Fruit fly (Drosophila melanogaster) whole organism, adult: ENCODE results near the gene CG13449.

Experiments used
- CG11617 ChIP-seq: fragments of 200-800 bp; sonication (Bioruptor generic); optimal IDR thresholded peaks from 2 replicates; lab custom pipeline; 2017; ENCODE audit warnings: mild to moderate bottlenecking, missing biosample characterization, missing genetic modification reagents, missing genetic modification characterization
- CG12768 ChIP-seq: fragments of 200-800 bp; sonication (Bioruptor generic); optimal IDR thresholded peaks from 2 replicates; lab custom pipeline; 2017; ENCODE audit warnings: missing biosample characterization, missing genetic modification characterization, mild to moderate bottlenecking, moderate library complexity, missing genetic modification reagents
- CG14711 ChIP-seq: fragments of 200-800 bp; sonication (Bioruptor generic); optimal IDR thresholded peaks from 2 replicates; lab custom pipeline; 2018; ENCODE audit warnings: missing biosample characterization, mild to moderate bottlenecking, missing genetic modification characterization, moderate library complexity
- CG1620 ChIP-seq: fragments of 200-800 bp; sonication (Bioruptor generic); optimal IDR thresholded peaks from 2 replicates; lab custom pipeline; 2016; ENCODE audit warnings: missing biosample characterization, missing genetic modification characterization
- CG33017 ChIP-seq: fragments of 200-800 bp; sonication (Bioruptor generic); optimal IDR thresholded peaks from 2 replicates; lab custom pipeline; 2018; ENCODE audit warnings: missing biosample characterization, mild to moderate bottlenecking, missing genetic modification characterization, moderate library complexity
- CG5204 ChIP-seq: fragments of 200-800 bp; sonication (Bioruptor generic); optimal IDR thresholded peaks from 2 replicates; lab custom pipeline; 2016; ENCODE audit warnings: missing biosample characterization, missing genetic modification characterization
- CG7045 ChIP-seq: fragments of 200-800 bp; sonication (Bioruptor generic); optimal IDR thresholded peaks from 2 replicates; lab custom pipeline; 2017; ENCODE audit warnings: missing biosample characterization, mild to moderate bottlenecking, missing genetic modification characterization
- CG7101 ChIP-seq: fragments of 200-800 bp; sonication (Bioruptor generic); optimal IDR thresholded peaks from 2 replicates; lab custom pipeline; 2018; ENCODE audit warnings: missing biosample characterization, mild to moderate bottlenecking, missing genetic modification characterization, moderate library complexity
- Clk ChIP-seq: fragments of 200-800 bp; sonication (Bioruptor generic); optimal IDR thresholded peaks from 2 replicates; lab custom pipeline; 2017; ENCODE audit warnings: missing biosample characterization, missing genetic modification characterization
- Crg-1 ChIP-seq: fragments of 200-800 bp; sonication (Bioruptor generic); optimal IDR thresholded peaks from 2 replicates; lab custom pipeline; 2016; ENCODE audit warnings: missing biosample characterization, missing genetic modification characterization
- Hr96 ChIP-seq: fragments of 200-800 bp; sonication (Bioruptor generic); optimal IDR thresholded peaks from 2 replicates; lab custom pipeline; 2016; ENCODE audit warnings: missing biosample characterization, missing genetic modification characterization
- Mnt ChIP-seq: fragments of 200-800 bp; sonication (Bioruptor generic); optimal IDR thresholded peaks from 2 replicates; lab custom pipeline; 2016; ENCODE audit warnings: missing biosample characterization, mild to moderate bottlenecking, missing genetic modification characterization
- bab1 ChIP-seq: fragments of 200-800 bp; sonication (Bioruptor generic); optimal IDR thresholded peaks from 3 replicates; lab custom pipeline; 2019; ENCODE audit warnings: missing biosample characterization, mild to moderate bottlenecking, missing genetic modification characterization, moderate library complexity
- cic ChIP-seq: fragments of 200-800 bp; sonication (Bioruptor generic); optimal IDR thresholded peaks from 2 replicates; lab custom pipeline; 2017; ENCODE audit warnings: missing biosample characterization, mild to moderate bottlenecking, missing genetic modification characterization, moderate library complexity
- cnc ChIP-seq, 2 experiments: fragments of >200 bp; optimal IDR thresholded peaks; 2 replicates each; lab custom pipeline; 2017
- kay ChIP-seq: fragments of 200-800 bp; sonication (Bioruptor generic); peaks from one replicate; lab custom pipeline; 2016; ENCODE audit warnings: missing biosample characterization, missing genetic modification characterization, borderline replicate concordance
- ovo ChIP-seq: fragments of 200-800 bp; sonication (Bioruptor generic); optimal IDR thresholded peaks from 2 replicates; lab custom pipeline; 2016; ENCODE audit warnings: missing biosample characterization, missing genetic modification characterization
- pad ChIP-seq: fragments of 200-800 bp; sonication (Bioruptor generic); optimal IDR thresholded peaks from 3 replicates; lab custom pipeline; 2017; ENCODE audit warnings: missing biosample characterization, missing genetic modification characterization, mild to moderate bottlenecking, moderate library complexity, missing genetic modification reagents
- tj ChIP-seq: fragments of 200-800 bp; sonication (Bioruptor generic); optimal IDR thresholded peaks from 3 replicates; lab custom pipeline; 2017; ENCODE audit warnings: missing biosample characterization, mild to moderate bottlenecking, missing genetic modification characterization, moderate library complexity
- toe ChIP-seq: fragments of 200-800 bp; sonication (Bioruptor generic); optimal IDR thresholded peaks from 2 replicates; lab custom pipeline; 2016; ENCODE audit warnings: missing biosample characterization, missing genetic modification characterization

CG13449 gene

DNA sequence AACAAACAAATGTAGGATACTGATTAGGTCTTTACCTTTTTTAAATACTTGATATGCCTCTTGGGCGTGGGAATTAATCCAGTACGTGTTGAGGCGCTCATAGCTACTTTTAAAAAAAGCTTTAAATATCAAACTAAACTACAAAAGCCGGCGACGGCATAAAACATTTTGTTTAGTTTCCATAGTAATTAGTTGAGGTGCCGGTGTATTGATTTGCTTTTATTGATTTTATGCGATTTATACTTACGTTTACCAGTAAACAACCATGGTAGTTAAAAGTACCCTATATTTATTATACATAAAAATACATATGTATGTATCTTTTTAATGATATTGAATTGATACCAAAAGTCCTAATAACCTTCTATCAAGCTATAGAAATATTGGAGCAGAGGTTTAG, at the start of gene CG13449:
TSS of gene CG13449 (minus strand) at position 101 of the 400 bp plus-strand sequence.
- TF ChIP-seq CG11617 (GFP tag; lab: Kevin White, UChicago), result no peak
- TF ChIP-seq CG7045 (GFP tag; lab: Kevin White, UChicago), result no peak
- no peak for TF ChIP-seq CG7101
- no peak for TF ChIP-seq CG12768 (GFP tag; lab: Kevin White, UChicago)
- no peak for TF ChIP-seq bab1 (GFP tag; lab: Kevin White, UChicago)
- TF ChIP-seq Crg-1 (GFP tag; lab: Kevin White, UChicago), result no peak
- no peak for TF ChIP-seq CG33017 (tag; lab: Kevin White, UChicago)
- no peak for TF ChIP-seq CG1620
- no peak for TF ChIP-seq Clk (GFP tag; lab: Kevin White, UChicago)
- no peak for TF ChIP-seq tj (GFP tag; lab: Kevin White, UChicago)
- TF ChIP-seq kay (GFP tag; lab: Kevin White, UChicago), result no peak
- no peak for TF ChIP-seq CG5204 (GFP tag; lab: Kevin White, UChicago)
- TF ChIP-seq Mnt, result no peak
- TF ChIP-seq cnc (optimal IDR thresholded peaks at IDR 0.05; lab: Kevin White, UChicago), result no peak
- no peak for TF ChIP-seq pad (GFP tag; lab: Kevin White, UChicago)
- no peak for TF ChIP-seq ovo (GFP tag; lab: Kevin White, UChicago)
- TF ChIP-seq CG14711 (tag; lab: Kevin White, UChicago), result no peak
- no peak for TF ChIP-seq toe
- TF ChIP-seq Hr96, result no peak

DNA sequence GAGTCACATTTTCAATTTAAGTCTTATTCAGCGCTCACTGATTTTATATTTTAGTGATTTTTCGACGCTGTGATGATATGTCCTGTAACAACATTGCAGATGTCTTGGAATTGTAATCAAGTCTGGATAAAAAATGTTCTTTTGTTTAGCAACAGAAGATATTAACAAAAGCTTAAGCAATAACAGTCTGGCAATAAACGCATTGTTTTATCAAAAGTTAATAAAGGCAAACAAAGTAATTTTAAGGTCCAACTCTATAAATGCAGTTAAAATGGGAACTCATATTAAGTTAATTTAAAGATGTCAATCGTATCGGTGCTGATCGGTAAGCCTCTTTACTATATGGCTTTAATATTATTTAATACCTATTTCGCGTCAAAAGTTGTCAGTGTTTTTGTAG, 48.9 kb upstream of the CG13449 start, which contains the start of gene CG43082:
TSS of gene CG43082 (plus strand) at position 301 of the 400 bp plus-strand sequence.
- TF ChIP-seq CG7045 (GFP tag; lab: Kevin White, UChicago) (no peak), CG14711 (tag; lab: Kevin White, UChicago) (no peak), CG5204 (GFP tag; lab: Kevin White, UChicago) (no peak), bab1 (GFP tag; lab: Kevin White, UChicago) (no peak), CG11617 (GFP tag; lab: Kevin White, UChicago) (no peak), cnc (optimal IDR thresholded peaks at IDR 0.05; lab: Kevin White, UChicago) (no peak), pad (GFP tag; lab: Kevin White, UChicago) (no peak), CG1620 (no peak), ovo (GFP tag; lab: Kevin White, UChicago) (no peak), Clk (GFP tag; lab: Kevin White, UChicago) (no peak), toe (no peak)

- TF ChIP-seq CG14711 (tag; lab: Kevin White, UChicago), result no peak
- no peak for TF ChIP-seq CG11617 (GFP tag; lab: Kevin White, UChicago)
Observed at dm6 chr3L:15660915-15661314, 48.3 kb upstream of the CG13449 start, which contains the start of the genes Eig71Ej and Eig71Ek. Gene Eig71Ej (minus strand): TSS chr3L:15661015. Gene Eig71Ek (plus strand): TSS chr3L:15661248.

- TF ChIP-seq CG12768 (GFP tag; lab: Kevin White, UChicago), result no peak
- TF ChIP-seq CG33017 (tag; lab: Kevin White, UChicago), result no peak
- TF ChIP-seq Clk (GFP tag; lab: Kevin White, UChicago), result no peak
- no peak for TF ChIP-seq CG1620
- TF ChIP-seq cic (GFP tag; lab: Kevin White, UChicago), result no peak
- no peak for TF ChIP-seq pad (GFP tag; lab: Kevin White, UChicago)
- TF ChIP-seq CG5204 (GFP tag; lab: Kevin White, UChicago), result no peak
- no peak for TF ChIP-seq kay (GFP tag; lab: Kevin White, UChicago)
- TF ChIP-seq Mnt, result no peak
- no peak for TF ChIP-seq Hr96
- TF ChIP-seq CG7101, result no peak
- TF ChIP-seq bab1 (GFP tag; lab: Kevin White, UChicago), result no peak
- TF ChIP-seq Crg-1 (GFP tag; lab: Kevin White, UChicago), result no peak
Observed at dm6 chr3L:15659341-15659740, 46.7 kb upstream of the CG13449 start, which contains the start of the genes Eig71Eh and Eig71Ei. Gene Eig71Eh (minus strand): TSS chr3L:15659441. Gene Eig71Ei (plus strand): TSS chr3L:15659707.

DNA sequence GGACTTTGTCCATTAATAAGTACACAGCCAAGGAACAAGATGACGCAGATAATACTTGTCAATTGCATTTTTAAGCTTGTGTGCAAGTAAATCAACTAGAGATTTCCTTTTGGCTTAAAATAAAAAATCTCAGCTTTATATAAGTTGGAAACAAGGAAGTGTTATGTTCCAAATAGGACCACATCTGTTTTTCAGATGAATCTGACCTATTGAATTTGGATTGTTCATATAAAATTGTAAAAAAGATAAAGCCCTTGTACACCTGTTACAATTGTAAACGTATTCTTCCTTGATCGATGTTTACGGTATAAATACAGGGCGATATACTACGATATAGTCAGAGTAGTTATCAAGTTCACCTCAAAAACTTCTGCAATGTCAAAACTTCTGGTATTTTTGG, 44.7 kb upstream of the CG13449 start, which contains the start of the genes Eig71Ef and Eig71Eg:
TSS of gene Eig71Ef (minus strand) at position 101 of the 400 bp plus-strand sequence.
TSS of gene Eig71Eg (plus strand) at position 339 of the 400 bp plus-strand sequence.
- TF ChIP-seq CG5204 (GFP tag; lab: Kevin White, UChicago), result no peak
- no peak for TF ChIP-seq CG33017 (tag; lab: Kevin White, UChicago)
- TF ChIP-seq pad (GFP tag; lab: Kevin White, UChicago), result no peak
- TF ChIP-seq ovo (GFP tag; lab: Kevin White, UChicago), result no peak
- no peak for TF ChIP-seq tj (GFP tag; lab: Kevin White, UChicago)

DNA sequence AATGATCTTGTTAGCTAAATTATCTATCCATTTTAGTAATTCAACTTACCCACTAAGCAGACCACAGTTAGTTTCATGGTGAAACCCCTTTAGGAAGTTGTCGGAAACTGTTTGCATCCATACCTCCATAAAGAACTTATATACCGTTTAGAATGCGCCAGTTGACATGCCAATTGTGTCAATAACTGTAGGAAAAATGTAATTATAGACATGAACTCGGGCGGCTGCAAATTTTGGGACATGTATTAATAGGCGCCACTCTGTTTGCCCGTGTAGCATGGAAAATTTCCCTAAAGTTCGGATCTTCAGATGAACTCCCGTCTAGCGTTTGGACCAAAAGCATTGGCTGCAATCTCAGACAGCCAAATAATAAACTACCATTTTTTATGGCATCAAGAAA, 43.3 kb upstream of the CG13449 start, which contains the start of gene Eig71Ee:
TSS of gene Eig71Ee (minus strand) at position 101 of the 400 bp plus-strand sequence.
- TF ChIP-seq CG14711 (tag; lab: Kevin White, UChicago) (no peak), cic (GFP tag; lab: Kevin White, UChicago) (no peak)

DNA sequence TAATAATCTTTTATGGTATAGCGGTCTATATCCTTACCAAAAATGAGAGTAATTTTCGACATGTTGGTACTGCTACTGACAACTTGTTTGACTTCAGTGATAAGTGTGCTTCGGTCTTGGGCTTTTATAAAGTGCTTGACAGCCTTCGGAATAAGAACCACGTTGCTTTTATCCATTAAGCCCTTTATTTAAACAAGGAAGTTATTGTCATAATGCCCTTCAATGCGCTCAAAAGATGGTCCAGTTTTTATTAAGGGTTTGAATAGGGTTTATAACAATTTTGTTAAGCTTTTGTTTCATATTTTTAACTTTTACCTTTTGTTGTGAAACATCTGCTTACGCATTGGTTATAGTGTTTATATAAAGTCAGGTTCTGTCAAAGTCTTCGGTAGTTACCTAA, 39.5 kb upstream of the CG13449 start, which contains the start of the genes Eig71Ec and Eig71Ed:
TSS of gene Eig71Ec (minus strand) at position 101 of the 400 bp plus-strand sequence.
TSS of gene Eig71Ed (plus strand) at position 384 of the 400 bp plus-strand sequence.
- TF ChIP-seq Crg-1 (GFP tag; lab: Kevin White, UChicago) (no peak), Hr96 (no peak), CG7101 (no peak), kay (GFP tag; lab: Kevin White, UChicago) (no peak), CG33017 (tag; lab: Kevin White, UChicago) (no peak), CG7045 (GFP tag; lab: Kevin White, UChicago) (no peak), cnc (optimal IDR thresholded peaks at IDR 0.05; lab: Kevin White, UChicago) (no peak), CG5204 (GFP tag; lab: Kevin White, UChicago) (no peak), CG1620 (no peak), toe (no peak), CG14711 (tag; lab: Kevin White, UChicago) (no peak)
